Worm (Caenorhabditis elegans): ENCODE results near the gene Y38C1AA.12.

The Y38C1AA.12 gene

DNA sequence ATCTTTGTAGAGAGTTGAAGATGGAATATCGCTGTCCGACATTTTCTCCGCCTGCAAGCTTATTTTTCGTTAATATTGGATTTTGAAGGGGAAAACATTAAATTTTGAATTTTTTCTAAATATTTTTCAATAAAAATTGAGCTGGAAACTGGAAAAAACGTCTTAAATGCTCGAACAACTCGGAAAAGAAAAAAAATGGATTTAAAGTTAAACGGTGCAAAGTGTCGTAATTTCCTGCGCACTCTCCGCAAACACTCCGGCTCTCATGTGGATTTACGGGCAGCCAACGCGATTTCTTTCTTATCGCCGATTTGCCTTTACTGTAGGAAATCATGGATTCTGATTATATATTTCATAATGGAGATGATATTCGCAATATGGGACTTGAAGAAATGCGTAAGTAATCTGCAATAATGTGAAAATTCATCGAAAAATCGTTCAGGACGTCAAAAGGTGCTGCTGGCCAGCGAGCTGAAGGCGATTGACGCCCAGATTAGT lies 48.2 kb downstream of the Y38C1AA.12 start, which contains the start of the genes fnta-1 and cogc-8:
fnta-1 (minus strand) TSS at position 51 of the 498 bp plus-strand sequence.
cogc-8 (plus strand) TSS at position 195 of the 498 bp plus-strand sequence.
- TF ChIP-seq flt-1 (GFP tag; IDR thresholded peaks at IDR 0.05), result no peak
- TF ChIP-seq tab-1 (GFP tag; IDR thresholded peaks at IDR 0.05), result no peak
- TF ChIP-seq T22C8.4 (GFP tag; IDR thresholded peaks at IDR 0.05), result no peak
- no peak for TF ChIP-seq klf-2 (GFP tag; conservative IDR thresholded peaks at IDR 0.05)
- no peak for TF ChIP-seq cog-1 (tag; optimal IDR thresholded peaks at IDR 0.05)
- no peak for TF ChIP-seq med-1 (GFP tag; optimal IDR thresholded peaks at IDR 0.05; ENCODE audit: insufficient read depth)
- TF ChIP-seq ztf-23 (GFP tag; IDR thresholded peaks at IDR 0.05), result no peak
- no peak for TF ChIP-seq ztf-29 (GFP tag; IDR thresholded peaks at IDR 0.05)
- no peak for TF ChIP-seq ref-1 (GFP tag; conservative IDR thresholded peaks at IDR 0.05)

DNA sequence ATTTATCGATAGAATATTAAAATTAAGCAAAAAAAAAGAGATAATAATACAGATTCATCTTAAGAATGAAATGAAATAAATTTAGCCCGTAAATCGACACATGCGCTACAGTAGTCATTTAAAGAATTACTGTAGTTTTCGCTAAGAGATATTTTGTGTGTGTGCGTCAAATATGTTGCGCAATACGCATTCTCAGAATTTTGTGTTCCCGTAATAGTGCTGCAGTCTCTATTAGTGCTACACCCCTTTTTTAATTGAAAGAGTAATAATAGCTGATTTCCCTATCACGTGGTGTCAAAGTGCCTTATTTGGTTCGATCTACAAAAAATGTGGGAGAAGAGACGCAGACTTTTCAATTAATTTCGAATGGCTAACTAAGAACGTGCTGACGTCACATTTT lies 52.2 kb downstream of the Y38C1AA.12 start:
- TF ChIP-seq cog-1 (tag; optimal IDR thresholded peaks at IDR 0.05) (no peak), ztf-29 (GFP tag; IDR thresholded peaks at IDR 0.05) (no peak), tab-1 (GFP tag; IDR thresholded peaks at IDR 0.05) (no peak), ref-1 (GFP tag; conservative IDR thresholded peaks at IDR 0.05) (no peak), klf-2 (GFP tag; conservative IDR thresholded peaks at IDR 0.05) (no peak), T22C8.4 (GFP tag; IDR thresholded peaks at IDR 0.05) (no peak), flt-1 (GFP tag; IDR thresholded peaks at IDR 0.05) (no peak), med-1 (GFP tag; optimal IDR thresholded peaks at IDR 0.05; ENCODE audit: insufficient read depth) (no peak), ztf-23 (GFP tag; IDR thresholded peaks at IDR 0.05) (no peak)
